Fruit fly (Drosophila melanogaster): Measurements from ENCODE around the gene CG34267.

DNA sequence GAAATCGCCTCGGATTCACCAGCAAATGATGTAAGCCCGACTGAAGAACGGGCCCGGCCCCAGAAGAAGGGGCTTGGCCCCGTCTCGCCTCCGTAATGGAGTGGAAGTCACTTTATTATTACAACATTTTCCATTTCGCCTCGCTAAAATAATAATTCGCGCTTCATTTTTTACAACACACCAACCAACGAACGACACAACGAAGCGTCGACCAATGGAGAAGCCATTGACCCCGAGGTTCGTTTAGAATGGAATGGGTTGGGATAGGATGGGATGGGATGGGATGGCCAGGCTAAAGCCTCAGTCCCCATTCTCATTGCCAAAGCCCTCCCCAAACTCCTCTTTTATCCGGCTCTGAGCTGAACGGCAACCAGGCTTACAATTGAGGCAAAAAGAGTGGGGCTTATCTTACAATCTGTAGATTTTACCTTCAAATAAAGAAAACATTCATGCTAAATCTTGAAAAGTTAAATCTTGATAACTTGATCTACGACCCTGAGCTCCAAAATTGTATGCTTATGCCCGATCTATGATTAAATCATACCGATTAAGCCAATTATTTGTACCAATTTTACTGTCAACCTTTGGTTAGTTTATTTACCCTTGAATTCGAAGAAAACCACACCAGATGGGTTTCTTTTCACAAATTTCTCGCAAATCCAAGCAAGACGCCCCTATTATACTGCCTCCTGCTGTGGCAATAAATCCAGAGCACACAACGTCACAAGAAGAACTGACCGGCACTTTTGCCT, 15.5 kb downstream of the CG34267 start:
- TF ChIP-seq foxo (GFP tag; optimal IDR thresholded peaks at IDR 0.05) = no peak
- TF ChIP-seq br (GFP tag; optimal IDR thresholded peaks at IDR 0.05) = no peak
- no peak for TF ChIP-seq Vsx2 (GFP tag; optimal IDR thresholded peaks at IDR 0.05; ENCODE audit: partially characterized antibody)
- no peak for TF ChIP-seq jim (GFP tag; optimal IDR thresholded peaks at IDR 0.05)
- no peak for TF ChIP-seq Jra (GFP tag; optimal IDR thresholded peaks at IDR 0.05)
- no peak for TF ChIP-seq GATAd (GFP tag; optimal IDR thresholded peaks at IDR 0.05)
- TF ChIP-seq pan (optimal IDR thresholded peaks at IDR 0.05) = no peak
- no peak for TF ChIP-seq sv (GFP tag; optimal IDR thresholded peaks at IDR 0.05)
- no peak for TF ChIP-seq Hr78 (GFP tag; optimal IDR thresholded peaks at IDR 0.05)

All from whole organism, wandering third instar larva.